Worm (Caenorhabditis elegans) whole organism, young adult: ENCODE measurements around the gene cest-17.

Experiments used
- B0019.2 ChIP-seq: fragments of 200-800 bp; sonication (Bioruptor generic); conservative IDR thresholded peaks from 2 replicates; pipeline ENCODE4 v1.3.6; 2022; ENCODE audit warnings: missing genetic modification reagents, missing genetic modification characterization, missing compliant biosample characterization
- B0035.1 ChIP-seq: sonication (generic microtip); optimal IDR thresholded peaks from 2 replicates; lab custom pipeline; 2016; ENCODE audit warnings: missing genetic modification characterization, mild to moderate bottlenecking, missing compliant biosample characterization, missing genotype, missing genetic modification reagents
- C06A6.2 ChIP-seq: fragments of 200-800 bp; sonication (Bioruptor generic); conservative IDR thresholded peaks from 2 replicates; pipeline ENCODE4 v1.3.6; 2022; ENCODE audit warnings: missing genetic modification characterization, missing compliant biosample characterization
- F10E7.11 ChIP-seq: sonication (generic microtip); optimal IDR thresholded peaks from 2 replicates; lab custom pipeline; 2017; ENCODE audit warnings: mild to moderate bottlenecking, missing genetic modification characterization, moderate library complexity, missing compliant biosample characterization
- F33H1.4 ChIP-seq: fragments of 200-800 bp; sonication (Bioruptor generic); IDR thresholded peaks from 2 replicates; pipeline ENCODE4 v1.3.6; 2022; ENCODE audit warnings: missing genetic modification reagents, missing genetic modification characterization, missing compliant biosample characterization
- F49E8.2 ChIP-seq: sonication (generic microtip); optimal IDR thresholded peaks from 3 replicates; lab custom pipeline; 2017; ENCODE audit warnings: missing genetic modification characterization, mild to moderate bottlenecking, missing compliant biosample characterization, antibody characterized with exemption, moderate library complexity; ENCODE audit not compliant: insufficient read depth
- F57A8.1 ChIP-seq: fragments of 200-800 bp; sonication (Bioruptor generic); optimal IDR thresholded peaks from 2 replicates; lab custom pipeline; 2018; ENCODE audit warnings: mild to moderate bottlenecking, missing genetic modification characterization, moderate library complexity, missing compliant biosample characterization
- K12H6.12 ChIP-seq: fragments of 200-800 bp; sonication (Bioruptor generic); optimal IDR thresholded peaks from 2 replicates; lab custom pipeline; 2018; ENCODE audit warnings: mild to moderate bottlenecking, missing genetic modification characterization, missing compliant biosample characterization
- T26A5.8 ChIP-seq: sonication (generic microtip); optimal IDR thresholded peaks from 2 replicates; lab custom pipeline; 2016; ENCODE audit warnings: missing genetic modification characterization, missing compliant biosample characterization
- Y56A3A.18 ChIP-seq: fragments of 200-800 bp; sonication (Bioruptor generic); IDR thresholded peaks from 2 replicates; pipeline ENCODE4 v1.3.6; 2022; ENCODE audit warnings: missing genetic modification reagents, missing genetic modification characterization, missing compliant biosample characterization
- Y67H2A.10 ChIP-seq: fragments of 200-800 bp; sonication (Bioruptor generic); conservative IDR thresholded peaks from 2 replicates; pipeline ENCODE4 v1.3.6; 2022; ENCODE audit warnings: missing genetic modification reagents, missing genetic modification characterization, missing compliant biosample characterization
- Y79H2A.3 ChIP-seq: fragments of 200-800 bp; sonication (Bioruptor generic); conservative IDR thresholded peaks from 2 replicates; pipeline ENCODE4 v1.3.6; 2022; ENCODE audit warnings: missing genetic modification reagents, missing genetic modification characterization, missing compliant biosample characterization
- Y95B8A.8 ChIP-seq: fragments of 200-800 bp; sonication (Bioruptor generic); IDR thresholded peaks from 2 replicates; pipeline ENCODE4 v1.3.6; 2022; ENCODE audit warnings: missing genetic modification reagents, missing genetic modification characterization, missing compliant biosample characterization
- ZK185.1 ChIP-seq: sonication (generic microtip); optimal IDR thresholded peaks from 2 replicates; lab custom pipeline; 2016; ENCODE audit warnings: mild to moderate bottlenecking, missing genetic modification characterization, missing compliant biosample characterization; ENCODE audit not compliant: poor library complexity, severe bottlenecking
- athp-1 ChIP-seq: sonication (generic microtip); optimal IDR thresholded peaks from 2 replicates; lab custom pipeline; 2017; ENCODE audit warnings: mild to moderate bottlenecking, missing genetic modification characterization, missing compliant biosample characterization
- attf-5 ChIP-seq: fragments of 200-800 bp; sonication (Bioruptor generic); optimal IDR thresholded peaks from 2 replicates; lab custom pipeline; 2018; ENCODE audit warnings: mild to moderate bottlenecking, missing genetic modification characterization, missing compliant biosample characterization
- bed-1 ChIP-seq: fragments of 200-800 bp; sonication (Bioruptor generic); IDR thresholded peaks from 2 replicates; pipeline ENCODE4 v1.3.6; 2022; ENCODE audit warnings: missing genetic modification reagents, missing genetic modification characterization, missing compliant biosample characterization
- ccch-3 ChIP-seq: fragments of 200-800 bp; sonication (Bioruptor generic); optimal IDR thresholded peaks from 2 replicates; lab custom pipeline; 2018; ENCODE audit warnings: mild to moderate bottlenecking, missing genetic modification characterization, missing compliant biosample characterization
- cebp-1 ChIP-seq, 2 experiments: fragments of 200-800 bp in 1 of 2; sonication (Bioruptor generic) in 1 of 2; sonication (generic microtip) in 1 of 2; IDR thresholded peaks in 1 of 2; optimal IDR thresholded peaks in 1 of 2; 2 replicates each; pipeline versions ENCODE4 v1.3.6 to Lab custom; 2017 to 2022; ENCODE audit warnings: missing compliant biosample characterization in 2 of 2, missing genetic modification characterization in 2 of 2, mild to moderate bottlenecking in 1 of 2, missing genetic modification reagents in 1 of 2, moderate library complexity in 1 of 2
- ceh-40 ChIP-seq: fragments of 200-800 bp; sonication (Bioruptor generic); IDR thresholded peaks from 2 replicates; pipeline ENCODE4 v1.3.6; 2022; ENCODE audit warnings: missing genetic modification characterization, missing compliant biosample characterization
- ceh-58 ChIP-seq: fragments of 200-800 bp; sonication (Bioruptor generic); IDR thresholded peaks from 2 replicates; pipeline ENCODE4 v1.3.6; 2022; ENCODE audit warnings: missing genetic modification characterization, missing compliant biosample characterization
- ceh-91 ChIP-seq: fragments of 200-800 bp; sonication (Bioruptor generic); IDR thresholded peaks from 2 replicates; pipeline ENCODE4 v1.3.6; 2022; ENCODE audit warnings: missing genetic modification reagents, missing genetic modification characterization, missing compliant biosample characterization
- chd-7 ChIP-seq: sonication (generic microtip); optimal IDR thresholded peaks from 2 replicates; lab custom pipeline; 2016; ENCODE audit warnings: mild to moderate bottlenecking, missing genetic modification characterization, moderate library complexity, missing compliant biosample characterization
- efl-1 ChIP-seq: fragments of 150-350 bp; optimal IDR thresholded peaks from 2 replicates; lab custom pipeline; 2014; ENCODE audit warnings: missing biosample characterization, missing genetic modification reagents, missing genetic modification characterization
- egl-44 ChIP-seq: fragments of 200-800 bp; sonication (Bioruptor generic); IDR thresholded peaks from 2 replicates; pipeline ENCODE4 v1.3.6; 2022; ENCODE audit warnings: missing genetic modification reagents, missing genetic modification characterization, missing compliant biosample characterization
- hmg-20 ChIP-seq: fragments of 200-800 bp; sonication (Bioruptor generic); IDR thresholded peaks from 2 replicates; pipeline ENCODE4 v1.3.6; 2022; ENCODE audit warnings: missing genetic modification reagents, missing genetic modification characterization, missing compliant biosample characterization
- hrde-1 ChIP-seq: sonication (generic microtip); optimal IDR thresholded peaks from 2 replicates; lab custom pipeline; 2016; ENCODE audit warnings: missing genetic modification characterization, mild to moderate bottlenecking, missing compliant biosample characterization, moderate library complexity, missing genotype, missing genetic modification reagents, borderline replicate concordance
- lin-40 ChIP-seq: sonication (generic microtip); optimal IDR thresholded peaks from 2 replicates; lab custom pipeline; 2016; ENCODE audit warnings: missing genetic modification characterization, mild to moderate bottlenecking, missing compliant biosample characterization, missing genotype, missing genetic modification reagents
- lir-1 ChIP-seq: fragments of 200-800 bp; sonication (Bioruptor generic); conservative IDR thresholded peaks from 2 replicates; pipeline ENCODE4 v1.3.6; 2022; ENCODE audit warnings: missing genetic modification reagents, missing genetic modification characterization, missing compliant biosample characterization
- lsl-1 ChIP-seq: fragments of 200-800 bp; sonication (Bioruptor generic); optimal IDR thresholded peaks from 2 replicates; lab custom pipeline; 2018; ENCODE audit warnings: mild to moderate bottlenecking, missing genetic modification characterization, moderate library complexity, missing compliant biosample characterization
- lsy-27 ChIP-seq: sonication (generic microtip); optimal IDR thresholded peaks from 2 replicates; lab custom pipeline; 2017; ENCODE audit warnings: missing genetic modification characterization, mild to moderate bottlenecking, missing compliant biosample characterization, antibody characterized with exemption, missing genotype, borderline replicate concordance; ENCODE audit not compliant: insufficient read depth
- madf-6 ChIP-seq: fragments of 200-800 bp; sonication (Bioruptor generic); IDR thresholded peaks from 2 replicates; pipeline ENCODE4 v1.3.6; 2022; ENCODE audit warnings: missing genetic modification reagents, missing genetic modification characterization, missing compliant biosample characterization
- nhr-120 ChIP-seq: fragments of 200-800 bp; sonication (Bioruptor generic); IDR thresholded peaks from 2 replicates; pipeline ENCODE4 v1.3.6; 2022; ENCODE audit warnings: missing genetic modification characterization, missing compliant biosample characterization
- nhr-90 ChIP-seq: sonication (generic microtip); optimal IDR thresholded peaks from 2 replicates; lab custom pipeline; 2016; ENCODE audit warnings: missing genotype, mild to moderate bottlenecking, missing genetic modification characterization, missing compliant biosample characterization
- pha-4 ChIP-seq: fragments of 150-350 bp; sonication (generic microtip); optimal IDR thresholded peaks from 2 replicates; lab custom pipeline; 2014; ENCODE audit warnings: missing biosample characterization, missing genetic modification reagents, missing genetic modification characterization
- rcor-1 ChIP-seq: fragments of 200-800 bp; sonication (Bioruptor generic); IDR thresholded peaks from 2 replicates; pipeline ENCODE4 v1.3.6; 2022; ENCODE audit warnings: missing genetic modification reagents, missing genetic modification characterization, missing compliant biosample characterization
- rec-8 ChIP-seq, 2 experiments: sonication (generic microtip); optimal IDR thresholded peaks; 2 replicates each; lab custom pipeline; 2016; ENCODE audit warnings: mild to moderate bottlenecking in 2 of 2, missing genetic modification characterization in 2 of 2, missing genetic modification reagents in 2 of 2, missing genotype in 2 of 2, missing biosample characterization in 1 of 2, missing compliant biosample characterization in 1 of 2, moderate library complexity in 1 of 2
- snpc-1.1 ChIP-seq: sonication (generic microtip); optimal IDR thresholded peaks from 2 replicates; lab custom pipeline; 2017; ENCODE audit warnings: missing genetic modification characterization, mild to moderate bottlenecking, missing compliant biosample characterization, antibody characterized with exemption, moderate library complexity, missing genotype, missing genetic modification reagents; ENCODE audit not compliant: insufficient read depth
- snpc-1.3 ChIP-seq: sonication (generic microtip); optimal IDR thresholded peaks from 2 replicates; lab custom pipeline; 2017; ENCODE audit warnings: missing genetic modification characterization, mild to moderate bottlenecking, missing compliant biosample characterization, antibody characterized with exemption, moderate library complexity, missing genotype, missing genetic modification reagents; ENCODE audit not compliant: insufficient read depth
- sptf-2 ChIP-seq: fragments of 200-800 bp; sonication (Bioruptor generic); optimal IDR thresholded peaks from 2 replicates; lab custom pipeline; 2018; ENCODE audit warnings: mild to moderate bottlenecking, missing genetic modification characterization, missing compliant biosample characterization
- tlf-1 ChIP-seq: fragments of 200-800 bp; sonication (Bioruptor generic); optimal IDR thresholded peaks from 2 replicates; lab custom pipeline; 2018; ENCODE audit warnings: mild to moderate bottlenecking, missing genetic modification characterization, missing compliant biosample characterization
- unc-130 ChIP-seq: sonication (generic microtip); optimal IDR thresholded peaks from 2 replicates; lab custom pipeline; 2016; ENCODE audit warnings: missing genetic modification reagents, missing genetic modification characterization, missing compliant biosample characterization
- unc-62 ChIP-seq: fragments of 150-350 bp; optimal IDR thresholded peaks from 2 replicates; lab custom pipeline; 2014; ENCODE audit warnings: missing biosample characterization, missing genetic modification reagents, missing genetic modification characterization
- ztf-18 ChIP-seq: sonication (generic microtip); optimal IDR thresholded peaks from 2 replicates; lab custom pipeline; 2016; ENCODE audit warnings: missing genotype, mild to moderate bottlenecking, missing genetic modification characterization, missing compliant biosample characterization
- ztf-26 ChIP-seq: sonication (generic microtip); optimal IDR thresholded peaks from 2 replicates; lab custom pipeline; 2017; ENCODE audit warnings: missing genetic modification characterization, missing compliant biosample characterization

Gene cest-17

DNA sequence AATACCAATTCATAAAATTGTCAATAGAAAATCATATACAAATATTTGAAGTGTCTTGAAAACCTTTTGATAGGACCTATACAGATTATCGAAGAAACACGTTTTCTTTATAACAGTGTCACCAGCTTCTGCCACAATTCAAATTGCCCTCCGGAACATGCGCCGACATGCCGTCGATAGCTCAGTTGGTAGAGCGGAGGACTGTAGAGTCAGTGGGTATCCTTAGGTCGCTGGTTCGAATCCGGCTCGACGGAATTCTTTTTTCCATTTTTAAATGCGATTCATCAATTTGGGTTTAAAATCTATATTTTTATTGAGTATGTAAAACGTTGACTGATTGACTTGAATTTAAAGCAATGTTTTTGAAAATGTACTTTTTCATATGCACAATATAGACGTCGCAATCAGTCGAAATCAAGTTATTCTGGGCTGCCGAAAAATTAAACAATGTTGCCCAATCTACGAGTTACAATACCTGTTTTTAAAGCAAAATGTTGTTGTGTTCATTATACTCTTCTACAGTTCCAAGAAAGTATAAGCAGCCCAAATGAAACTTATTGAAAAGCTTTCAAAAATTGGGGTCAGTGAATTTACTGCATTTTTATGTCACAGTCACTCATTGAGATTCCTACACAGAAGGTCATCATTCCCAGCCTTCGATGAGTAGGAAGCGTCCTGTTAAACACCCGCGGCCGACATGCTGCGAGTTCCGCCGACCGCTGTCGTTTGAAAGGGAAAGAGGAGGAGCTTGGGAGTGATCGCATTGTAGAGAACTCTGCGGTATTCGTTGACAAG, 44.4 kb downstream of the cest-17 start (continued):
- no peak for TF ChIP-seq unc-62 (GFP tag; lab: Kevin White, UChicago)
- no peak for TF ChIP-seq ccch-3 (GFP tag; lab: Kevin White, UChicago)
- TF ChIP-seq hmg-20 = peak; percentile 83
- no peak for TF ChIP-seq lsy-27 (tag; lab: Kevin White, UChicago)
- TF ChIP-seq T26A5.8 (tag; lab: Kevin White, UChicago) = no peak
- TF ChIP-seq bed-1 (GFP tag; lab: Robert Waterston, UW) = no peak
- no peak for TF ChIP-seq Y67H2A.10 (GFP tag; lab: Robert Waterston, UW)
- peak; percentile 46 for TF ChIP-seq B0035.1 (tag; lab: Kevin White, UChicago)
- peak in 1 of 2 experiments; percentile 17 for TF ChIP-seq rec-8 (tag; optimal IDR thresholded peaks at IDR 0.05; lab: Kevin White, UChicago)
- TF ChIP-seq lsl-1 = peak; percentile 67
- TF ChIP-seq C06A6.2 = no peak
- no peak for TF ChIP-seq ceh-40 (GFP tag; lab: Robert Waterston, UW)
- no peak for TF ChIP-seq attf-5 (GFP tag; lab: Kevin White, UChicago)
- TF ChIP-seq athp-1 (tag; lab: Kevin White, UChicago) = no peak
- TF ChIP-seq ztf-18 = peak; percentile 61
- TF ChIP-seq snpc-1.3 = peak; percentile 97
- no peak for TF ChIP-seq ceh-58 (GFP tag; lab: Robert Waterston, UW)
- TF ChIP-seq rcor-1 = peak; percentile 90
- no peak for TF ChIP-seq Y79H2A.3 (GFP tag; lab: Robert Waterston, UW)
- TF ChIP-seq cebp-1 (GFP tag; IDR thresholded peaks at IDR 0.05; lab: Robert Waterston, UW) = no peak
- TF ChIP-seq cebp-1 (tag; optimal IDR thresholded peaks at IDR 0.05; lab: Kevin White, UChicago) = peak; percentile 25
- TF ChIP-seq unc-130 = peak; percentile 72
- TF ChIP-seq snpc-1.1 = peak; percentile 99
- TF ChIP-seq ZK185.1 = peak; percentile 39
- no peak for TF ChIP-seq sptf-2 (GFP tag; lab: Kevin White, UChicago)
- peak; percentile 75; the same call in 1 of the 2 replicates for TF ChIP-seq Y95B8A.8 (GFP tag; lab: Robert Waterston, UW)
- TF ChIP-seq F10E7.11 (tag; lab: Kevin White, UChicago) = no peak
- TF ChIP-seq chd-7 (tag; lab: Kevin White, UChicago) = no peak
- 0 out of 2 replicates have a peak, but pooled peaks have one; percentile 34 for TF ChIP-seq egl-44 (GFP tag; lab: Robert Waterston, UW)
- TF ChIP-seq ceh-91 (GFP tag; lab: Robert Waterston, UW) = 0 out of 2 replicates have a peak, but pooled peaks have one; percentile 24
- peak; percentile 71 for TF ChIP-seq tlf-1
- TF ChIP-seq madf-6 = peak; percentile 89
- TF ChIP-seq hrde-1 (tag; lab: Kevin White, UChicago) = peak; percentile 90
- TF ChIP-seq B0019.2 (GFP tag; lab: Robert Waterston, UW) = no peak
- TF ChIP-seq K12H6.12 = no peak
- no peak for TF ChIP-seq F57A8.1 (GFP tag; lab: Kevin White, UChicago)
- TF ChIP-seq F49E8.2 = peak; percentile 96
- no peak for TF ChIP-seq pha-4
- 0 out of 2 replicates have a peak, but pooled peaks have one; percentile 14 for TF ChIP-seq lir-1 (GFP tag; lab: Robert Waterston, UW)
- TF ChIP-seq ztf-26 = peak; percentile 16
- TF ChIP-seq lin-40 (tag; lab: Kevin White, UChicago) = peak; percentile 43
- peak; percentile 64 for TF ChIP-seq F33H1.4
- TF ChIP-seq Y56A3A.18 (GFP tag; lab: Robert Waterston, UW) = peak; percentile 77
- no peak for TF ChIP-seq nhr-120
- TF ChIP-seq efl-1 = peak; percentile 17
- peak; percentile 16 for TF ChIP-seq nhr-90 (tag; lab: Kevin White, UChicago)
